Worm (Caenorhabditis elegans) whole organism, mixed stage, embryonic: Measurements from ENCODE around the gene clh-6.

Experiments used
- M03D4.4 ChIP-seq: sonication (generic microtip); optimal IDR thresholded peaks from 2 replicates; lab custom pipeline; 2017; ENCODE audit warnings: mild to moderate bottlenecking, missing genetic modification characterization, missing compliant biosample characterization
- bed-3 ChIP-seq: fragments of 200-800 bp; sonication (Bioruptor generic); optimal IDR thresholded peaks from 3 replicates; lab custom pipeline; 2018; ENCODE audit warnings: mild to moderate bottlenecking, missing genetic modification characterization, moderate library complexity, missing compliant biosample characterization
- blmp-1 ChIP-seq: fragments of 150-350 bp; optimal IDR thresholded peaks from 2 replicates; lab custom pipeline; 2014; ENCODE audit warnings: missing biosample characterization, missing genetic modification characterization
- ceh-43 ChIP-seq: fragments of 200-800 bp; sonication (Bioruptor generic); optimal IDR thresholded peaks from 2 replicates; lab custom pipeline; 2018; ENCODE audit warnings: mild to moderate bottlenecking, missing genetic modification characterization, moderate library complexity, missing compliant biosample characterization
- ceh-83 ChIP-seq: fragments of 200-800 bp; sonication (Bioruptor generic); optimal IDR thresholded peaks from 2 replicates; lab custom pipeline; 2018; ENCODE audit warnings: mild to moderate bottlenecking, missing genetic modification characterization, missing compliant biosample characterization
- ces-1 ChIP-seq: fragments of 150-350 bp; optimal IDR thresholded peaks from 2 replicates; lab custom pipeline; 2014; ENCODE audit warnings: missing biosample characterization, missing genetic modification reagents, missing genetic modification characterization
- cnd-1 ChIP-seq: fragments of 200-800 bp; sonication (Bioruptor generic); optimal IDR thresholded peaks from 2 replicates; lab custom pipeline; 2018; ENCODE audit warnings: mild to moderate bottlenecking, missing genetic modification characterization, missing compliant biosample characterization
- drap-1 ChIP-seq: fragments of 200-800 bp; sonication (Bioruptor generic); optimal IDR thresholded peaks from 3 replicates; lab custom pipeline; 2018; ENCODE audit warnings: mild to moderate bottlenecking, missing genetic modification characterization, missing compliant biosample characterization
- elt-1 ChIP-seq: sonication (generic microtip); optimal IDR thresholded peaks from 2 replicates; lab custom pipeline; 2017; ENCODE audit warnings: missing genetic modification characterization, mild to moderate bottlenecking, missing compliant biosample characterization, antibody characterized with exemption, moderate library complexity, borderline replicate concordance; ENCODE audit not compliant: insufficient read depth
- elt-3 ChIP-seq: fragments of 150-350 bp; optimal IDR thresholded peaks from 2 replicates; lab custom pipeline; 2014; ENCODE audit warnings: missing biosample characterization, missing genetic modification characterization
- flh-1 ChIP-seq: fragments of 200-800 bp; sonication (Bioruptor generic); optimal IDR thresholded peaks from 2 replicates; lab custom pipeline; 2018; ENCODE audit warnings: mild to moderate bottlenecking, missing genetic modification characterization, moderate library complexity, missing compliant biosample characterization
- ham-2 ChIP-seq: fragments of 200-800 bp; sonication (Bioruptor generic); optimal IDR thresholded peaks from 2 replicates; lab custom pipeline; 2018; ENCODE audit warnings: mild to moderate bottlenecking, missing genetic modification characterization, missing compliant biosample characterization
- hlh-1 ChIP-seq: fragments of 150-350 bp; optimal IDR thresholded peaks from 2 replicates; lab custom pipeline; 2014; ENCODE audit warnings: missing biosample characterization, missing genetic modification reagents, missing genetic modification characterization
- lin-13 ChIP-seq: fragments of 150-350 bp; optimal IDR thresholded peaks from 2 replicates; lab custom pipeline; 2014; ENCODE audit warnings: missing biosample characterization, missing genetic modification characterization
- lin-32 ChIP-seq: fragments of 200-800 bp; sonication (Bioruptor generic); optimal IDR thresholded peaks from 2 replicates; lab custom pipeline; 2018; ENCODE audit warnings: mild to moderate bottlenecking, missing genetic modification characterization, missing compliant biosample characterization
- lsy-2 ChIP-seq: fragments of 150-350 bp; optimal IDR thresholded peaks from 2 replicates; lab custom pipeline; 2014; ENCODE audit warnings: missing biosample characterization, missing genetic modification characterization
- mab-5 ChIP-seq: fragments of 150-350 bp; optimal IDR thresholded peaks from 2 replicates; lab custom pipeline; 2014; ENCODE audit warnings: missing biosample characterization, missing genetic modification characterization
- mep-1 ChIP-seq: fragments of 150-350 bp; optimal IDR thresholded peaks from 2 replicates; lab custom pipeline; 2017; ENCODE audit warnings: missing biosample characterization, missing genetic modification reagents, missing genetic modification characterization, inconsistent platforms
- mls-2 ChIP-seq: sonication (generic microtip); optimal IDR thresholded peaks from 2 replicates; lab custom pipeline; 2016; ENCODE audit warnings: mild to moderate bottlenecking, missing genetic modification characterization, moderate library complexity, missing compliant biosample characterization
- nhr-12 ChIP-seq: fragments of 150-350 bp; optimal IDR thresholded peaks from 2 replicates; lab custom pipeline; 2014; ENCODE audit warnings: missing biosample characterization, missing genetic modification characterization
- nhr-237 ChIP-seq: fragments of 150-350 bp; optimal IDR thresholded peaks from 2 replicates; lab custom pipeline; 2014; ENCODE audit warnings: missing biosample characterization, missing genetic modification characterization
- nhr-28 ChIP-seq: fragments of 150-350 bp; optimal IDR thresholded peaks from 2 replicates; lab custom pipeline; 2014; ENCODE audit warnings: missing biosample characterization, missing genetic modification characterization
- nhr-76 ChIP-seq: sonication (generic microtip); optimal IDR thresholded peaks from 2 replicates; lab custom pipeline; 2017; ENCODE audit warnings: missing biosample characterization, missing genetic modification characterization
- pha-4 ChIP-seq: fragments of 150-350 bp; optimal IDR thresholded peaks from 2 replicates; lab custom pipeline; 2018; ENCODE audit warnings: missing biosample characterization, missing genetic modification reagents, missing genetic modification characterization
- sem-2 ChIP-seq: fragments of 200-800 bp; sonication (Bioruptor generic); optimal IDR thresholded peaks from 2 replicates; lab custom pipeline; 2018; ENCODE audit warnings: mild to moderate bottlenecking, missing genetic modification characterization, missing compliant biosample characterization
- snpc-4 ChIP-seq: fragments of 150-350 bp; optimal IDR thresholded peaks from 2 replicates; lab custom pipeline; 2014; ENCODE audit warnings: missing biosample characterization, missing genetic modification characterization
- tbx-8 ChIP-seq: fragments of 200-800 bp; sonication (Bioruptor generic); optimal IDR thresholded peaks from 2 replicates; lab custom pipeline; 2018; ENCODE audit warnings: mild to moderate bottlenecking, missing genetic modification characterization, moderate library complexity, missing compliant biosample characterization
- unc-120 ChIP-seq: sonication (generic microtip); optimal IDR thresholded peaks from 2 replicates; lab custom pipeline; 2017; ENCODE audit warnings: missing genetic modification characterization, missing compliant biosample characterization; ENCODE audit not compliant: poor library complexity, severe bottlenecking
- unc-39 ChIP-seq: fragments of 150-350 bp; optimal IDR thresholded peaks from 2 replicates; lab custom pipeline; 2014; ENCODE audit warnings: missing biosample characterization, missing genetic modification characterization
- unc-62 ChIP-seq: fragments of 150-350 bp; optimal IDR thresholded peaks from 2 replicates; lab custom pipeline; 2014; ENCODE audit warnings: missing biosample characterization, missing genetic modification reagents, missing genetic modification characterization
- zip-8 ChIP-seq: fragments of 150-350 bp; optimal IDR thresholded peaks from 2 replicates; lab custom pipeline; 2014; ENCODE audit warnings: missing biosample characterization, missing genetic modification characterization
- ztf-11 ChIP-seq: fragments of 150-350 bp; optimal IDR thresholded peaks from 2 replicates; lab custom pipeline; 2014; ENCODE audit warnings: missing biosample characterization, missing genetic modification characterization

Gene clh-6

DNA sequence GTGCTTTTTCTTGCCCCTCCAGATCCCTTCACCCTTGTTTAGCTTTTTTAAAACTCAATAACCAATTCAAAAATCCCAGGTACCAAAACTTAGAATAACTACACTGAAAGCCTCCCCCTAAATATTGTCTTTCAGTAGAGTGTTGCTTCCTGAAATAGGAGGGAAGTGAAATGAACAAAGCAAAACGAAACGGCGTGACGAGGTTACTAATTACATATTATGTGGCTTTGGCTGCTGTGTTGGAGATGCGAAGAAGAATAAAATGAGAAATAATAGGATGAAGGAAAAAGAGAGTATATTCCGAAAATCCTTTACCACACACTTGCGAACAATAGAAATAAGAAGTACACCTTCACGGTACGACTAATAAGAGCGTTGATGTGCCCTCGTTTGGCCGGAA, 27.0 kb downstream of the clh-6 start:
- TF ChIP-seq unc-62 (GFP tag; lab: Kevin White, UChicago): no peak
- TF ChIP-seq lin-13 (tag; lab: Kevin White, UChicago): no peak
- no peak for TF ChIP-seq elt-3 (tag; lab: Kevin White, UChicago)
- no peak for TF ChIP-seq ztf-11 (tag; lab: Kevin White, UChicago)
- TF ChIP-seq elt-1 (tag; lab: Kevin White, UChicago): no peak
- peak; percentile 67 for TF ChIP-seq ces-1 (GFP tag; lab: Kevin White, UChicago)
- no peak for TF ChIP-seq mep-1 (tag; lab: Kevin White, UChicago)

DNA sequence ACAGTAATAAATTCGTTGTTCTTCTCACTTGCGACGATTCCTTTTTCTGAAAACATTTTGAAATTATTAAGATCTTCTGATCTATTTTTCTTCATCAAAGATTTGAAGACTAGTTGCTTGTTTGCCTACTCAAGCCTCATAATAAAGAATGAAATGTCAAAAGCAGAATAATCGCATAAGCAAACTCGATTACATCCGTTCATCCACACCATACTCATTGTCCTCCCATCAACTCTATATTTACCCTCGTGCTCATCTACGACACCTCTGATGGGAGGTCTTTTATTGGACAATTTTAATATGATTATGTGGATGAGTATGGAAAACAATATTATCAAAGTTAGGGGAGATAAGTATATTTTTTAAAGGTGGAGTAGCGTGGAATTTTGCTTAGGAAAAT, 29.3 kb downstream of the clh-6 start:
- no peak for TF ChIP-seq M03D4.4 (tag; lab: Kevin White, UChicago)
- TF ChIP-seq drap-1 (GFP tag; lab: Kevin White, UChicago): no peak
- TF ChIP-seq cnd-1: no peak
- TF ChIP-seq snpc-4 (tag; lab: Kevin White, UChicago): no peak
- TF ChIP-seq mab-5: no peak
- TF ChIP-seq ces-1 (GFP tag; lab: Kevin White, UChicago): peak; percentile 73
- no peak for TF ChIP-seq elt-3 (tag; lab: Kevin White, UChicago)
- TF ChIP-seq nhr-12 (tag; lab: Kevin White, UChicago): no peak
- TF ChIP-seq, all 35 proteins: peak for 1

DNA sequence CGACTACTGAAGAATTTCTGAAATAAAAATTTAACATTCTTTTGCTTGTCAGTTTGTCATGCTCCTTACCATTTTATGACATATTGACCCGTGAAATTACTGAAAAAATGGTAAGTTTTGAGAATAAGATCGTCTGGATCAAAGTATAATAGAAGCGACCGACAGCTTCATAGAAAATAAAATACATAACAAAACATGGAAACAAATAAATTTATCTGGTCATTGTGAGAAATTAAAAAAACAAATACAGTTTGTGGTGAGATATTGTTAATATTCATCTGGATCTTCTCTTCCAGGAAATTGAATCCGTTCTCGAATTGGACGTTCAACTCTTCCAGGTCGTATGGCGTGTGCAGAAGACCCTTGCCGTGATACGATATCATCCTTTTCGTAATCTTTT, 31.1 kb downstream of the clh-6 start, which contains the start of gene pkc-1:
Gene pkc-1 (minus strand): TSS at position 101 of the 400 bp plus-strand sequence.
- TF ChIP-seq flh-1 (GFP tag; lab: Kevin White, UChicago) (no peak), lin-13 (tag; lab: Kevin White, UChicago) (no peak)

DNA sequence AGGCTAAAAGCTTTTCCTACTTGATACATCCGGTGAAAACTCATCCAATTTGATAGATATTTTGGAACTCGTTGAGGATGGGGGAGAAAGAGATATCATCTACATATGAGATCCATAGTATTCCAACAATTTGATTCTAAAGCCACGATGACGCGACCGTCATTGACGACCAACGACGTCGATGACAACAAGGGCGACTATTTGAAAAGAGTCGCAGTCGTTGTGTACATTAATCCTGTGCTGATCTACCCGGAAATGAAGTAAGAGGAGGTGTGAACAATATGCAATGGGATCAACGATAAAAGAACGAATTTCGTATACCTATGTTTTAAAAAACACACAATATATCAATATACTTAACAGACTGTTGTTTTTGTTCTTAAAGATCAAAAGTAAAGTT, 35.0 kb downstream of the clh-6 start:
- TF ChIP-seq sem-2 (GFP tag; lab: Kevin White, UChicago) (no peak), zip-8 (tag; lab: Kevin White, UChicago) (no peak), nhr-237 (tag; lab: Kevin White, UChicago) (no peak), unc-39 (tag; lab: Kevin White, UChicago) (no peak), ztf-11 (tag; lab: Kevin White, UChicago) (no peak), ceh-83 (GFP tag; lab: Kevin White, UChicago) (no peak), elt-3 (tag; lab: Kevin White, UChicago) (no peak), nhr-28 (no peak), mab-5 (no peak), unc-120 (tag; lab: Kevin White, UChicago) (no peak), nhr-12 (tag; lab: Kevin White, UChicago) (no peak), blmp-1 (tag; lab: Kevin White, UChicago) (no peak), tbx-8 (GFP tag; lab: Kevin White, UChicago) (no peak), pha-4 (tag; lab: Kevin White, UChicago) (no peak), elt-1 (tag; lab: Kevin White, UChicago) (no peak), nhr-76 (tag; lab: Kevin White, UChicago) (no peak), unc-62 (GFP tag; lab: Kevin White, UChicago) (no peak)

DNA sequence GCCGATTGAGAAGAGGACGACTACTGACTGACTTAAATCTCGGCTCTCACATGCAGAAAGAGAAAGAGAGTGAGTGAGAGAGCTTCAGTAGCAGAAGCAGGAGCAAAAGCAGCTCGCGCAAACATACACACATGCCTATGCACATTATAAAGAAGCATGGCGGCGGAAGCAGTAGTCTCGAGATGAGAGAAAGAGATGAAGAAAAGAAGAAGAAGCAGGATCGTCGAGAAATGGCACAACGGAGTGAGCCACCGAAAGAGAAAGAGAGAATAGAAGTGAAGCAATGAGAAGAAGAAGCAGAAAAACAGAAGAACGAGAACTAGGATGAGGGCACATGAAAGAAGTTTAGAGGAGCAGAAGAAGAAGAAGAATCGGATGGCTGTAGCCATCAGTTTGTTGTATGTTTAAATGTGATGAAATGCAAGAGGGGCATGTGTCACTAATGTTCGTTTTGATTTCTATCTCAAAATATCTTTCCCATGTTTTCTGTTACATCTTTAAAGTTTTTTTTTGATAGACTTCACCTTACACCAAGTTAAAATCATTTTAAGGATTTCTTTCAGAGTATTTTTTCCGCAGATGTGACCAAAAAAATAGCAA, 36.2 kb downstream of the clh-6 start:
- TF ChIP-seq ceh-83 (GFP tag; lab: Kevin White, UChicago): no peak
- TF ChIP-seq unc-120 (tag; lab: Kevin White, UChicago): peak; percentile 81
- TF ChIP-seq lin-13 (tag; lab: Kevin White, UChicago): peak; percentile 4
- TF ChIP-seq unc-62 (GFP tag; lab: Kevin White, UChicago): peak; percentile 66
- no peak for TF ChIP-seq bed-3 (GFP tag; lab: Kevin White, UChicago)
- peak; percentile 65 for TF ChIP-seq ces-1 (GFP tag; lab: Kevin White, UChicago)
- TF ChIP-seq hlh-1 (tag; lab: Kevin White, UChicago): peak; percentile 17

DNA sequence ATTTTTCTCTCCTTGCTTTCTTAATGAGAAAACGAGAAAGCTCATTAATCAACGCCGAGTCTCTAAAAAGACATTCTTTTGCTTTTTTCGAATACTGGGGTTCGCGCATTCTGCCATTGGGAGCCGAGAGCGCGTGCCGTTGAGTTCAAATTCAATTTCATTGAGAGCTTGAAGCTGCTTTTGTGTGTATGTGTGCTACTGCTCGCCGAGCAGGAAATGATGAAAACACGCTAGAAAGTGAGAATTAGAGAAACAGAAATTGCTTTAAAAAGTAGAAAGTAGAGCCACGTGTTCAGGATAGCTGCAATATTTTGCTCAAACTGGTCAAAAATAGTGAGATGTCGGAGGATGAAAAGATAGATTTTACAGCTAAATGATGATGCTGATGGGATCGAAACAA, 37.5 kb downstream of the clh-6 start:
- no peak for TF ChIP-seq elt-3 (tag; lab: Kevin White, UChicago)
- TF ChIP-seq pha-4 (tag; lab: Kevin White, UChicago): no peak
- TF ChIP-seq lsy-2: no peak
- no peak for TF ChIP-seq lin-32 (GFP tag; lab: Kevin White, UChicago)
- TF ChIP-seq ham-2 (GFP tag; lab: Kevin White, UChicago): no peak
- no peak for TF ChIP-seq M03D4.4 (tag; lab: Kevin White, UChicago)
- no peak for TF ChIP-seq mab-5
- no peak for TF ChIP-seq zip-8 (tag; lab: Kevin White, UChicago)
- TF ChIP-seq ceh-43 (GFP tag; lab: Kevin White, UChicago): no peak
- TF ChIP-seq ces-1 (GFP tag; lab: Kevin White, UChicago): peak; percentile 93
- TF ChIP-seq cnd-1: no peak
- TF ChIP-seq mls-2: no peak
- TF ChIP-seq ztf-11 (tag; lab: Kevin White, UChicago): no peak
- TF ChIP-seq unc-39 (tag; lab: Kevin White, UChicago): no peak
- peak; percentile 19 for TF ChIP-seq unc-120 (tag; lab: Kevin White, UChicago)
- no peak for TF ChIP-seq blmp-1 (tag; lab: Kevin White, UChicago)
- TF ChIP-seq, all 35 proteins: peak for 2
